Worm (Caenorhabditis elegans) whole organism, young adult: ENCODE results near the gene tim-1.

Experiments
- F22D6.2 ChIP-seq: sonication (generic microtip); optimal IDR thresholded peaks from 2 replicates; lab custom pipeline; 2016; ENCODE audit warnings: mild to moderate bottlenecking, missing genetic modification characterization, missing compliant biosample characterization
- F55B11.4 ChIP-seq: sonication (generic microtip); optimal IDR thresholded peaks from 2 replicates; lab custom pipeline; 2016; ENCODE audit warnings: missing compliant biosample characterization, missing genetic modification characterization, borderline replicate concordance; ENCODE audit not compliant: insufficient read depth
- K12H6.12 ChIP-seq: fragments of 200-800 bp; sonication (Bioruptor generic); optimal IDR thresholded peaks from 2 replicates; lab custom pipeline; 2018; ENCODE audit warnings: mild to moderate bottlenecking, missing genetic modification characterization, missing compliant biosample characterization
- T07F8.4 ChIP-seq: sonication (generic microtip); optimal IDR thresholded peaks from 2 replicates; lab custom pipeline; 2016; ENCODE audit warnings: mild to moderate bottlenecking, missing genetic modification characterization, moderate library complexity, missing compliant biosample characterization
- T26A5.8 ChIP-seq: sonication (generic microtip); optimal IDR thresholded peaks from 2 replicates; lab custom pipeline; 2016; ENCODE audit warnings: missing genetic modification characterization, missing compliant biosample characterization
- Y67H2A.10 ChIP-seq: fragments of 200-800 bp; sonication (Bioruptor generic); conservative IDR thresholded peaks from 2 replicates; pipeline ENCODE4 v1.3.6; 2022; ENCODE audit warnings: missing genetic modification reagents, missing genetic modification characterization, missing compliant biosample characterization
- ZK185.1 ChIP-seq: sonication (generic microtip); optimal IDR thresholded peaks from 2 replicates; lab custom pipeline; 2016; ENCODE audit warnings: mild to moderate bottlenecking, missing genetic modification characterization, missing compliant biosample characterization; ENCODE audit not compliant: poor library complexity, severe bottlenecking
- akir-1 ChIP-seq: fragments of 200-800 bp; sonication (Bioruptor generic); optimal IDR thresholded peaks from 2 replicates; lab custom pipeline; 2018; ENCODE audit warnings: mild to moderate bottlenecking, missing genetic modification characterization, moderate library complexity, missing compliant biosample characterization
- aptf-2 ChIP-seq: fragments of 200-800 bp; sonication (Bioruptor generic); conservative IDR thresholded peaks from 2 replicates; pipeline ENCODE4 v1.3.6; 2022; ENCODE audit warnings: missing genetic modification reagents, missing genetic modification characterization, missing compliant biosample characterization
- atf-7 ChIP-seq: sonication (generic microtip); optimal IDR thresholded peaks from 2 replicates; lab custom pipeline; 2017; ENCODE audit warnings: mild to moderate bottlenecking, missing genetic modification characterization, missing compliant biosample characterization
- athp-1 ChIP-seq: sonication (generic microtip); optimal IDR thresholded peaks from 2 replicates; lab custom pipeline; 2017; ENCODE audit warnings: mild to moderate bottlenecking, missing genetic modification characterization, missing compliant biosample characterization
- attf-5 ChIP-seq: fragments of 200-800 bp; sonication (Bioruptor generic); optimal IDR thresholded peaks from 2 replicates; lab custom pipeline; 2018; ENCODE audit warnings: mild to moderate bottlenecking, missing genetic modification characterization, missing compliant biosample characterization
- ccch-3 ChIP-seq: fragments of 200-800 bp; sonication (Bioruptor generic); optimal IDR thresholded peaks from 2 replicates; lab custom pipeline; 2018; ENCODE audit warnings: mild to moderate bottlenecking, missing genetic modification characterization, missing compliant biosample characterization
- cebp-1 ChIP-seq, 2 experiments: fragments of 200-800 bp in 1 of 2; sonication (Bioruptor generic) in 1 of 2; sonication (generic microtip) in 1 of 2; IDR thresholded peaks in 1 of 2; optimal IDR thresholded peaks in 1 of 2; 2 replicates each; pipeline versions ENCODE4 v1.3.6 to Lab custom; 2017 to 2022; ENCODE audit warnings: missing compliant biosample characterization in 2 of 2, missing genetic modification characterization in 2 of 2, mild to moderate bottlenecking in 1 of 2, missing genetic modification reagents in 1 of 2, moderate library complexity in 1 of 2
- cebp-2 ChIP-seq: fragments of 200-800 bp; sonication (Bioruptor generic); IDR thresholded peaks from 2 replicates; pipeline ENCODE4 v1.3.6; 2022; ENCODE audit warnings: missing genetic modification characterization, missing compliant biosample characterization
- ceh-100 ChIP-seq: fragments of 200-800 bp; sonication (Bioruptor generic); IDR thresholded peaks from 2 replicates; pipeline ENCODE4 v1.3.6; 2022; ENCODE audit warnings: missing genetic modification reagents, missing genetic modification characterization, missing compliant biosample characterization
- ceh-27 ChIP-seq: fragments of 200-800 bp; sonication (Bioruptor generic); optimal IDR thresholded peaks from 2 replicates; lab custom pipeline; 2018; ENCODE audit warnings: mild to moderate bottlenecking, missing genetic modification characterization, moderate library complexity, missing compliant biosample characterization
- ceh-58 ChIP-seq: fragments of 200-800 bp; sonication (Bioruptor generic); IDR thresholded peaks from 2 replicates; pipeline ENCODE4 v1.3.6; 2022; ENCODE audit warnings: missing genetic modification characterization, missing compliant biosample characterization
- die-1 ChIP-seq: sonication (generic microtip); optimal IDR thresholded peaks from 2 replicates; lab custom pipeline; 2016; ENCODE audit warnings: missing genotype, mild to moderate bottlenecking, missing genetic modification characterization, missing compliant biosample characterization
- dox-1 ChIP-seq: fragments of 200-800 bp; sonication (Bioruptor generic); IDR thresholded peaks from 2 replicates; pipeline ENCODE4 v1.3.6; 2022; ENCODE audit warnings: missing genetic modification reagents, missing genetic modification characterization, missing compliant biosample characterization
- dpff-1 ChIP-seq: sonication (generic microtip); optimal IDR thresholded peaks from 2 replicates; lab custom pipeline; 2017; ENCODE audit warnings: mild to moderate bottlenecking, missing genetic modification characterization, missing compliant biosample characterization
- efl-1 ChIP-seq: fragments of 150-350 bp; optimal IDR thresholded peaks from 2 replicates; lab custom pipeline; 2014; ENCODE audit warnings: missing biosample characterization, missing genetic modification reagents, missing genetic modification characterization
- egl-18 ChIP-seq: fragments of 200-800 bp; sonication (Bioruptor generic); IDR thresholded peaks from 2 replicates; pipeline ENCODE4 v1.3.6; 2022; ENCODE audit warnings: missing genetic modification reagents, missing genetic modification characterization, missing compliant biosample characterization
- egl-44 ChIP-seq: fragments of 200-800 bp; sonication (Bioruptor generic); IDR thresholded peaks from 2 replicates; pipeline ENCODE4 v1.3.6; 2022; ENCODE audit warnings: missing genetic modification reagents, missing genetic modification characterization, missing compliant biosample characterization
- ekl-4 ChIP-seq: fragments of 200-800 bp; sonication (Bioruptor generic); IDR thresholded peaks from 2 replicates; pipeline ENCODE4 v1.3.6; 2022; ENCODE audit warnings: missing genetic modification reagents, missing genetic modification characterization, missing compliant biosample characterization
- ets-4 ChIP-seq: fragments of 200-800 bp; sonication (Bioruptor generic); optimal IDR thresholded peaks from 2 replicates; lab custom pipeline; 2018; ENCODE audit warnings: mild to moderate bottlenecking, missing genetic modification characterization, missing compliant biosample characterization
- fkh-3 ChIP-seq: sonication (generic microtip); optimal IDR thresholded peaks from 2 replicates; lab custom pipeline; 2016; ENCODE audit warnings: mild to moderate bottlenecking, missing genetic modification characterization, missing compliant biosample characterization
- hmg-1.2 ChIP-seq: fragments of 200-800 bp; sonication (Bioruptor generic); IDR thresholded peaks from 2 replicates; pipeline ENCODE4 v1.3.6; 2022; ENCODE audit warnings: missing genetic modification reagents, missing genetic modification characterization, missing compliant biosample characterization
- hsf-1 ChIP-seq: fragments of 200-800 bp; sonication (Bioruptor generic); IDR thresholded peaks from 2 replicates; pipeline ENCODE4 v1.3.6; 2022; ENCODE audit warnings: missing genetic modification reagents, missing genetic modification characterization, missing compliant biosample characterization
- lag-1 ChIP-seq: fragments of 200-800 bp; sonication (Bioruptor generic); IDR thresholded peaks from 2 replicates; pipeline ENCODE4 v1.3.6; 2022; ENCODE audit warnings: missing genetic modification reagents, missing genetic modification characterization, missing compliant biosample characterization
- lin-26 ChIP-seq: fragments of 200-800 bp; sonication (Bioruptor generic); IDR thresholded peaks from 2 replicates; pipeline ENCODE4 v1.3.6; 2022; ENCODE audit warnings: missing genetic modification reagents, missing genetic modification characterization, missing compliant biosample characterization
- lin-40 ChIP-seq: sonication (generic microtip); optimal IDR thresholded peaks from 2 replicates; lab custom pipeline; 2016; ENCODE audit warnings: missing genetic modification characterization, mild to moderate bottlenecking, missing compliant biosample characterization, missing genotype, missing genetic modification reagents
- lir-1 ChIP-seq: fragments of 200-800 bp; sonication (Bioruptor generic); conservative IDR thresholded peaks from 2 replicates; pipeline ENCODE4 v1.3.6; 2022; ENCODE audit warnings: missing genetic modification reagents, missing genetic modification characterization, missing compliant biosample characterization
- madf-10 ChIP-seq: sonication (generic microtip); optimal IDR thresholded peaks from 2 replicates; lab custom pipeline; 2016; ENCODE audit warnings: mild to moderate bottlenecking, missing genetic modification characterization, missing compliant biosample characterization
- madf-8 ChIP-seq: fragments of 200-800 bp; sonication (Bioruptor generic); conservative IDR thresholded peaks from 2 replicates; pipeline ENCODE4 v1.3.6; 2022; ENCODE audit warnings: missing genetic modification reagents, missing genetic modification characterization, missing compliant biosample characterization
- mcd-1 ChIP-seq: fragments of 200-800 bp; sonication (Bioruptor generic); IDR thresholded peaks from 2 replicates; pipeline ENCODE4 v1.3.6; 2022; ENCODE audit warnings: missing genetic modification reagents, missing genetic modification characterization, missing compliant biosample characterization
- mel-28 ChIP-seq: sonication (generic microtip); optimal IDR thresholded peaks from 2 replicates; lab custom pipeline; 2016; ENCODE audit warnings: borderline replicate concordance, mild to moderate bottlenecking, missing genetic modification characterization, missing compliant biosample characterization
- nhr-179 ChIP-seq: sonication (generic microtip); optimal IDR thresholded peaks from 2 replicates; lab custom pipeline; 2016; ENCODE audit warnings: mild to moderate bottlenecking, missing genetic modification characterization, missing compliant biosample characterization
- pbrm-1 ChIP-seq: fragments of 200-800 bp; sonication (Bioruptor generic); IDR thresholded peaks from 2 replicates; pipeline ENCODE4 v1.3.6; 2022; ENCODE audit warnings: missing genetic modification reagents, missing genetic modification characterization, missing compliant biosample characterization
- pha-4 ChIP-seq: fragments of 150-350 bp; sonication (generic microtip); optimal IDR thresholded peaks from 2 replicates; lab custom pipeline; 2014; ENCODE audit warnings: missing biosample characterization, missing genetic modification reagents, missing genetic modification characterization
- rcor-1 ChIP-seq: fragments of 200-800 bp; sonication (Bioruptor generic); IDR thresholded peaks from 2 replicates; pipeline ENCODE4 v1.3.6; 2022; ENCODE audit warnings: missing genetic modification reagents, missing genetic modification characterization, missing compliant biosample characterization
- repo-1 ChIP-seq: sonication (generic microtip); optimal IDR thresholded peaks from 2 replicates; lab custom pipeline; 2017; ENCODE audit warnings: mild to moderate bottlenecking, missing genetic modification characterization, missing compliant biosample characterization
- rpc-1 ChIP-seq, 2 experiments: fragments of 150-350 bp in 1 of 2; sonication (generic microtip) in 1 of 2; optimal IDR thresholded peaks; 2 replicates each; lab custom pipeline; 2014 to 2018; ENCODE audit warnings: missing biosample characterization in 1 of 2, missing genetic modification characterization in 1 of 2, missing genetic modification reagents in 1 of 2, missing genotype in 1 of 2
- sptf-2 ChIP-seq: fragments of 200-800 bp; sonication (Bioruptor generic); optimal IDR thresholded peaks from 2 replicates; lab custom pipeline; 2018; ENCODE audit warnings: mild to moderate bottlenecking, missing genetic modification characterization, missing compliant biosample characterization
- zim-3 ChIP-seq: sonication (generic microtip); optimal IDR thresholded peaks from 2 replicates; lab custom pipeline; 2017; ENCODE audit warnings: mild to moderate bottlenecking, missing genetic modification characterization, moderate library complexity, missing compliant biosample characterization
- ztf-26 ChIP-seq: sonication (generic microtip); optimal IDR thresholded peaks from 2 replicates; lab custom pipeline; 2017; ENCODE audit warnings: missing genetic modification characterization, missing compliant biosample characterization
- ztf-28 ChIP-seq: fragments of 200-800 bp; sonication (Bioruptor generic); IDR thresholded peaks from 2 replicates; pipeline ENCODE4 v1.3.6; 2022; ENCODE audit warnings: missing genetic modification reagents, missing genetic modification characterization, missing compliant biosample characterization

tim-1 gene

DNA sequence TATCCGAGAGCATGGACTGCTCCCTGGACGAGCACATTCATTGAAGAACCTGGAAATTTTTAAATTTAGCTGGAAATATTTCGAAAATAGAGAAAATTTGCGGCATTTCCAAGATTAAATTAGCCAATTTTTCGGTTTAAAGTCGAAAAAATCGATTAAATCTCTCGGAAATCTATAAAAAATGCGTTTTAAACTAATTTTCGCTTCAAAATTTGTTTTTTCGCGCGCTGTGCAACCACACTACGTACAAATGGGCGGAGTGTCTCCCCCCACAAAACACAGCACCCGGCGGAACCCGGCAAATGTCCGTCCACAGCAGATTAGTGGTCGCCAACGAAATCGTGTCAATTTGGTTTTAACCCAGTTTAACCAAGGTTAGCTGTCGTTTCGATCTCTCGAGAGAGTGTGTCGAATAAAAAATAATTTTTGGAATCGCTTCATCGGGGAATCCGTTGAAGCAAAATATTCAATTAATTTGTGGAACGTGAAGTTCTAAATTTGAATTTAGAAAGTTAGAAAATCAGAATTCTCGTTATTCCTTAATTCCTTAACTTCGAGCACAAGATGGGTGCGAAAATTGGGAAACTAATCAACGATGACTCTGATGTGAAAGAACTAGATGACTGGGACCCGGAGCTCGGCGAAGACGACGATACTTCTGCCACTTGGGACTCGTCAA is at the start of gene tim-1, which contains the start of gene Y75B8A.23 (continued):
- TF ChIP-seq nhr-179 (tag; lab: Kevin White, UChicago) (peak; percentile 27), ekl-4 (GFP tag; lab: Robert Waterston, UW) (peak; percentile 95), cebp-2 (0 out of 2 replicates have a peak, but pooled peaks have one; percentile 62), dox-1 (peak; percentile 97), akir-1 (GFP tag; lab: Kevin White, UChicago) (peak; percentile 81), T26A5.8 (tag; lab: Kevin White, UChicago) (peak; percentile 44), ceh-100 (GFP tag; lab: Robert Waterston, UW) (peak; percentile 89), pha-4 (tag; lab: Kevin White, UChicago) (no peak), egl-44 (GFP tag; lab: Robert Waterston, UW) (peak; percentile 86), lin-26 (GFP tag; lab: Robert Waterston, UW) (peak; percentile 78; the same call in 1 of the 2 replicates), ceh-58 (GFP tag; lab: Robert Waterston, UW) (no peak), sptf-2 (GFP tag; lab: Kevin White, UChicago) (no peak), ztf-26 (tag; lab: Kevin White, UChicago) (peak; percentile 80), madf-8 (GFP tag; lab: Robert Waterston, UW) (peak; percentile 79), ets-4 (GFP tag; lab: Kevin White, UChicago) (peak; percentile 14), ZK185.1 (tag; lab: Kevin White, UChicago) (no peak), ztf-28 (GFP tag; lab: Robert Waterston, UW) (peak; percentile 87), hsf-1 (GFP tag; lab: Robert Waterston, UW) (peak; percentile 76), egl-18 (GFP tag; lab: Robert Waterston, UW) (peak; percentile 63; the same call in 1 of the 2 replicates), F55B11.4 (tag; lab: Kevin White, UChicago) (no peak), repo-1 (tag; lab: Kevin White, UChicago) (peak; percentile 92), K12H6.12 (tag; lab: Kevin White, UChicago) (peak; percentile 81), atf-7 (peak; percentile 88), mel-28 (tag; lab: Kevin White, UChicago) (peak; percentile 84), ceh-27 (GFP tag; lab: Kevin White, UChicago) (peak; percentile 94), die-1 (tag; lab: Kevin White, UChicago) (peak; percentile 77), zim-3 (peak; percentile 59), madf-10 (tag; lab: Kevin White, UChicago) (peak; percentile 73), lir-1 (GFP tag; lab: Robert Waterston, UW) (peak; percentile 86), rcor-1 (GFP tag; lab: Robert Waterston, UW) (peak; percentile 94), fkh-3 (tag; lab: Kevin White, UChicago) (peak; percentile 90), Y67H2A.10 (GFP tag; lab: Robert Waterston, UW) (no peak), hmg-1.2 (GFP tag; lab: Robert Waterston, UW) (peak; percentile 98), pbrm-1 (GFP tag; lab: Robert Waterston, UW) (peak; percentile 98), cebp-1 (GFP tag; IDR thresholded peaks at IDR 0.05; lab: Robert Waterston, UW) (peak; percentile 40; the same call in 1 of the 2 replicates), cebp-1 (tag; optimal IDR thresholded peaks at IDR 0.05; lab: Kevin White, UChicago) (peak; percentile 86), lag-1 (GFP tag; lab: Robert Waterston, UW) (0 out of 2 replicates have a peak, but pooled peaks have one; percentile 11), athp-1 (tag; lab: Kevin White, UChicago) (peak; percentile 91), efl-1 (peak; percentile 97), attf-5 (GFP tag; lab: Kevin White, UChicago) (peak; percentile 89), lin-40 (tag; lab: Kevin White, UChicago) (peak; percentile 96), ccch-3 (no peak), T07F8.4 (tag; lab: Kevin White, UChicago) (peak; percentile 54), rpc-1 (optimal IDR thresholded peaks at IDR 0.05; lab: Kevin White, UChicago) (peak; percentile 3), rpc-1 (tag; optimal IDR thresholded peaks at IDR 0.05; lab: Kevin White, UChicago) (peak; percentile 1), dpff-1 (tag; lab: Kevin White, UChicago) (peak; percentile 93), mcd-1 (GFP tag; lab: Robert Waterston, UW) (peak; percentile 94), aptf-2 (GFP tag; lab: Robert Waterston, UW) (peak; percentile 87), F22D6.2 (tag; lab: Kevin White, UChicago) (peak; percentile 64)
